Fruit fly (Drosophila melanogaster) whole organism, embryonic: ENCODE results near the gene RfC3.

ENCODE experiments used
- CG10565 ChIP-seq: fragments of 200-800 bp; sonication (Bioruptor generic); optimal IDR thresholded peaks from 3 replicates; lab custom pipeline; 2016; ENCODE audit warnings: missing biosample characterization, mild to moderate bottlenecking, missing genetic modification characterization
- CG10979 ChIP-seq: fragments of 200-800 bp; sonication (Bioruptor generic); optimal IDR thresholded peaks from 2 replicates; lab custom pipeline; 2018; ENCODE audit warnings: missing biosample characterization, mild to moderate bottlenecking, missing genetic modification characterization, moderate library complexity
- CG9215 ChIP-seq: fragments of 200-800 bp; sonication (Bioruptor generic); IDR thresholded peaks from 2 replicates; pipeline ENCODE4 v1.3.6; 2022; ENCODE audit warnings: missing biosample characterization, missing genetic modification characterization
- Dip3 ChIP-seq: fragments of 200-800 bp; sonication (Bioruptor generic); optimal IDR thresholded peaks from 3 replicates; lab custom pipeline; 2016; ENCODE audit warnings: missing biosample characterization, missing genetic modification characterization
- Ets65A ChIP-seq: fragments of 200-800 bp; sonication (Bioruptor generic); peaks from one replicate; lab custom pipeline; 2016; ENCODE audit warnings: missing biosample characterization, missing genetic modification characterization
- HmgD ChIP-seq: fragments of 200-800 bp; sonication (Bioruptor generic); optimal IDR thresholded peaks from 3 replicates; lab custom pipeline; 2016; ENCODE audit warnings: missing biosample characterization, missing genetic modification characterization
- Vsx1 ChIP-seq: fragments of 200-800 bp; sonication (Bioruptor generic); optimal IDR thresholded peaks from 2 replicates; lab custom pipeline; 2017; ENCODE audit warnings: missing biosample characterization, mild to moderate bottlenecking, missing genetic modification characterization, missing genetic modification reagents
- ato ChIP-seq: fragments of 200-800 bp; sonication (Bioruptor generic); IDR thresholded peaks from 2 replicates; pipeline ENCODE4 v1.3.6; 2022; ENCODE audit warnings: missing biosample characterization, missing genetic modification characterization; ENCODE audit not compliant: partially characterized antibody
- bowl ChIP-seq: fragments of 200-800 bp; sonication (Bioruptor generic); IDR thresholded peaks from 2 replicates; pipeline ENCODE4 v1.3.6; 2022; ENCODE audit warnings: missing biosample characterization, missing genetic modification characterization
- odd ChIP-seq: fragments of 200-800 bp; sonication (Bioruptor generic); optimal IDR thresholded peaks from 2 replicates; lab custom pipeline; 2017; ENCODE audit warnings: missing biosample characterization, mild to moderate bottlenecking, missing genetic modification characterization
- trh ChIP-seq: fragments of 200-800 bp; sonication (Bioruptor generic); optimal IDR thresholded peaks from 2 replicates; lab custom pipeline; 2016; ENCODE audit warnings: missing biosample characterization, missing genetic modification characterization

- TF ChIP-seq odd (GFP tag; lab: Kevin White, UChicago), result no peak
- peak; percentile 88 for TF ChIP-seq Ets65A (GFP tag; lab: Kevin White, UChicago)
- no peak for TF ChIP-seq CG10565
- TF ChIP-seq Dip3 (GFP tag; lab: Kevin White, UChicago), result no peak
- no peak for TF ChIP-seq Vsx1 (GFP tag; lab: Kevin White, UChicago)
- no peak for TF ChIP-seq bowl (GFP tag; lab: Robert Waterston, UW)
- TF ChIP-seq trh, result no peak
- no peak for TF ChIP-seq CG10979 (tag; lab: Kevin White, UChicago)
- TF ChIP-seq HmgD, result no peak
- TF ChIP-seq ato (GFP tag; lab: Robert Waterston, UW), result no peak
- no peak for TF ChIP-seq CG9215
Observed at dm6 chr2L:10378631-10379030, 40.4 kb upstream of the RfC3 start.
